Fruit fly (Drosophila melanogaster): ENCODE data around the gene CG46311.

dm6 chrX:13556172-13556571, 7.5 kb upstream of the CG46311 start, which contains the start of gene CG32631:
- no peak for TF ChIP-seq EcR (GFP tag; optimal IDR thresholded peaks at IDR 0.05)
- no peak for TF ChIP-seq Dll (optimal IDR thresholded peaks at IDR 0.05)
- no peak for TF ChIP-seq psq (optimal IDR thresholded peaks at IDR 0.05)
- TF ChIP-seq usp (GFP tag; optimal IDR thresholded peaks at IDR 0.05), result no peak
- no peak for TF ChIP-seq pan (optimal IDR thresholded peaks at IDR 0.05)
- TF ChIP-seq CG8478 (optimal IDR thresholded peaks at IDR 0.05), result no peak

Data from whole organism.